Fruit fly (Drosophila melanogaster) whole organism, embryonic: ENCODE data around the gene CG10702.
A peak's percentile ranks its signal among the peaks of the same experiment; 100 is the strongest.

Source experiments
- B-H2 ChIP-seq: fragments of 200-800 bp; sonication (Bioruptor generic); optimal IDR thresholded peaks from 2 replicates; lab custom pipeline; 2018; ENCODE audit warnings: missing biosample characterization, mild to moderate bottlenecking, missing genetic modification characterization
- CG11696 ChIP-seq: fragments of 200-800 bp; sonication (Bioruptor generic); IDR thresholded peaks from 2 replicates; pipeline ENCODE4 v1.3.6; 2022; ENCODE audit warnings: missing biosample characterization, missing genetic modification characterization
- CG3726 ChIP-seq: fragments of 200-800 bp; sonication (Bioruptor generic); IDR thresholded peaks from 3 replicates; pipeline ENCODE4, ENCODE4 v1.3.6; 2022; ENCODE audit warnings: missing biosample characterization, missing genetic modification characterization
- danr ChIP-seq: fragments of 200-800 bp; sonication (Bioruptor generic); IDR thresholded peaks from 2 replicates; pipeline ENCODE4 v1.3.6; 2022; ENCODE audit warnings: missing biosample characterization, missing genetic modification characterization
- disco-r ChIP-seq: fragments of 200-800 bp; sonication (Bioruptor generic); optimal IDR thresholded peaks from 2 replicates; lab custom pipeline; 2016; ENCODE audit warnings: missing biosample characterization, missing genetic modification characterization
- ssp ChIP-seq: fragments of 200-800 bp; sonication (Bioruptor generic); IDR thresholded peaks from 2 replicates; pipeline ENCODE4 v1.3.6; 2022; ENCODE audit warnings: missing biosample characterization, missing genetic modification characterization
- usp ChIP-seq: fragments of >200 bp; optimal IDR thresholded peaks from 2 replicates; lab custom pipeline; 2017; ENCODE audit warnings: missing biosample characterization, missing genetic modification characterization

- TF ChIP-seq disco-r: no peak
- TF ChIP-seq danr (GFP tag; lab: Robert Waterston, UW): no peak
- TF ChIP-seq usp (GFP tag; lab: Kevin White, UChicago): no peak
- TF ChIP-seq CG3726: no peak
- TF ChIP-seq CG11696 (GFP tag; lab: Robert Waterston, UW): no peak
- no peak for TF ChIP-seq B-H2 (GFP tag; lab: Kevin White, UChicago)
- peak; percentile 74 for TF ChIP-seq ssp
Observed at dm6 chr2L:19041590-19041989, 28.1 kb downstream of the CG10702 start, which contains the start of gene Catsup.
